Worm (Caenorhabditis elegans): ENCODE data around the gene F41H10.3.
A peak's percentile ranks its signal among the peaks of the same experiment; 100 is the strongest.

The F41H10.3 gene

ce11 chrIV:5369414-5369813 is at the start of gene F41H10.3:
F41H10.3 (plus strand) TSS chrIV:5369801.
- peak; percentile 18 for TF ChIP-seq ceh-48 (tag; optimal IDR thresholded peaks at IDR 0.05)
- no peak for TF ChIP-seq mec-3 (tag; optimal IDR thresholded peaks at IDR 0.05; ENCODE audit: borderline replicate concordance)
- no peak for TF ChIP-seq ceh-45 (GFP tag; IDR thresholded peaks at IDR 0.05)

ce11 chrIV:5326144-5326543 is 43.5 kb upstream of the F41H10.3 start, which contains the start of gene Y4C6B.4:
Y4C6B.4 (plus strand) TSS chrIV:5326444.
- TF ChIP-seq rnt-1 (tag; optimal IDR thresholded peaks at IDR 0.05) (no peak), T23F11.4 (GFP tag; optimal IDR thresholded peaks at IDR 0.05) (no peak), sdc-2 (tag; optimal IDR thresholded peaks at IDR 0.05) (no peak), ceh-30 (tag; optimal IDR thresholded peaks at IDR 0.05) (no peak), dmd-4 (tag; optimal IDR thresholded peaks at IDR 0.05; ENCODE audit: borderline replicate concordance) (no peak), K09A11.1 (tag; optimal IDR thresholded peaks at IDR 0.05; ENCODE audit: insufficient read depth) (no peak), dve-1 (tag; optimal IDR thresholded peaks at IDR 0.05) (no peak), lin-11 (tag; optimal IDR thresholded peaks at IDR 0.05) (no peak), eyg-1 (tag; optimal IDR thresholded peaks at IDR 0.05) (no peak), C08G9.2 (tag; optimal IDR thresholded peaks at IDR 0.05) (no peak), pqm-1 (tag; optimal IDR thresholded peaks at IDR 0.05) (no peak), pros-1 (tag; optimal IDR thresholded peaks at IDR 0.05) (no peak), gmeb-2 (tag; optimal IDR thresholded peaks at IDR 0.05) (no peak)

DNA sequence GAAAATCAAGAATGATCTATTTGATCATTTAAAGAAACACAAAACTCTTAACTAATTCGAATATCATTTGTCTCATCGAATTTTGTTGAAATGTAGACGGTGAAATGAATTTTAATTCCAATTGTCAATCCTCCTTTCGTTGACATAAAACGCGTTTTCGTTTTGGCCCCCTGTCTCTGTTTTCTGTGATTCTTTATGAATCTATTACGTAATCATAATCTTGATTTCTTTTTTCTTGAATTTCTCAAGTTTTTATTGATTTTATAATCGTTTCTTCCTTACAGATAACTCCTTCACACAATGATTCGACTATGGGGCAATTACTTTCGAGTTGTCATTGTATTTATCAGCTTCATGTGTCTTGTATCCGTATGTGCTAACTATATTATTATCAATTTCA is 37.4 kb upstream of the F41H10.3 start, which contains the start of gene Y4C6B.3:
Gene Y4C6B.3 (plus strand): TSS at position 301 of the 400 bp plus-strand sequence.
- TF ChIP-seq elt-2 (tag; optimal IDR thresholded peaks at IDR 0.05) (no peak), gmeb-2 (tag; optimal IDR thresholded peaks at IDR 0.05) (no peak), che-1 (tag; optimal IDR thresholded peaks at IDR 0.05) (no peak), unc-55 (GFP tag; optimal IDR thresholded peaks at IDR 0.05) (no peak), unc-86 (tag; optimal IDR thresholded peaks at IDR 0.05) (no peak), K02D7.2 (tag; optimal IDR thresholded peaks at IDR 0.05) (no peak), sox-2 (GFP tag; IDR thresholded peaks at IDR 0.05) (no peak)

DNA sequence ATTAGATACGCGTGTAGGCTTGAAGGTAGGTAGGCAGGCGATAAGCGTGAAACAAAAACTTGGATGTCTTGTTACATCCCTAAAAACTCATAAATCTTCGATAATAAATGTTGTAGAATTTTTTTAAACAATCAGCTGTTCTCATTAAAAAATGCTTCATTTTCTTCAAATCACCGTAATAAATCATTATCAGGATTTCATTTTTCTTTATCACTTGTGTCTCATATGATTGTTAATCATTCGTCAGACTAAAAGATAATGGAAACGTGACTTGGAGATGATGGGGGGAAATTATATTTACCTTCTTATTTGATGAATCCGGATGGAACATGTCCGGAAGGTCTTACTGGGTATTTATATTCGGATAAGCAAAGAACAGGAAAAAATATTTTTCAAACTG is 36.1 kb upstream of the F41H10.3 start:
- TF ChIP-seq elt-2 (tag; optimal IDR thresholded peaks at IDR 0.05) (peak; percentile 4), mec-3 (tag; optimal IDR thresholded peaks at IDR 0.05; ENCODE audit: borderline replicate concordance) (no peak)

DNA sequence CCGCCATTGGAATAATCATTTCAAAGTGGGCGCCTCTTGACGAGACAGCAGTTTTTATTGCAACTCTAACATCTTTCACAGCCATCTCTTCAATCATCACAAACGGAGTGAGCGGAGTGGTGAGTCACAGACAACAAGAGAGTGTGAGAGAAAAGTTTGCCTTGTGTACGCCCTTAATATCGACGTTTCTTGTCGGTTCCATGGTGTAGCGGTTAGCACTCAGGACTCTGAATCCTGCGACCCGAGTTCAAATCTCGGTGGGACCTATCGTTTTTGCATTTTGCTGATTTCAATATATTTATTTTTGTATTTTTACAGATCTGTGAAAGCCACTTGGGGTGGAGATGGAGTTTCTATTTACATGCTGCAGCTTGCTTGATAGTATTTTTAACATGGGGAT is 35.1 kb upstream of the F41H10.3 start:
- TF ChIP-seq npax-4 (tag; optimal IDR thresholded peaks at IDR 0.05), result no peak
- peak; percentile 17 for TF ChIP-seq K02D7.2 (tag; optimal IDR thresholded peaks at IDR 0.05)
- peak; percentile 78 for TF ChIP-seq gmeb-2 (tag; optimal IDR thresholded peaks at IDR 0.05)
- TF ChIP-seq lim-6 (tag; optimal IDR thresholded peaks at IDR 0.05), result no peak
- TF ChIP-seq sox-2 (GFP tag; IDR thresholded peaks at IDR 0.05), result peak; percentile 22; the same call in 1 of the 2 replicates
- TF ChIP-seq ceh-9 (tag; optimal IDR thresholded peaks at IDR 0.05), result no peak
- TF ChIP-seq odd-2 (tag; optimal IDR thresholded peaks at IDR 0.05), result no peak
- TF ChIP-seq elt-4 (tag; optimal IDR thresholded peaks at IDR 0.05), result no peak
- no peak for TF ChIP-seq C38D4.7 (GFP tag; optimal IDR thresholded peaks at IDR 0.05)
- peak; percentile 73 for TF ChIP-seq sox-4 (tag; optimal IDR thresholded peaks at IDR 0.05)
- peak; percentile 27 for TF ChIP-seq ceh-2 (tag; optimal IDR thresholded peaks at IDR 0.05)
- no peak for TF ChIP-seq pat-9 (tag; optimal IDR thresholded peaks at IDR 0.05)
- TF ChIP-seq pros-1 (tag; optimal IDR thresholded peaks at IDR 0.05), result no peak
- peak; percentile 45 for TF ChIP-seq tbx-2 (tag; optimal IDR thresholded peaks at IDR 0.05)
- peak; percentile 3 for TF ChIP-seq pqm-1 (tag; optimal IDR thresholded peaks at IDR 0.05)
- TF ChIP-seq syd-9 (tag; optimal IDR thresholded peaks at IDR 0.05), result peak; percentile 8
- TF ChIP-seq ceh-19 (GFP tag; optimal IDR thresholded peaks at IDR 0.05), result peak; percentile 63
- no peak for TF ChIP-seq pha-4 (tag; optimal IDR thresholded peaks at IDR 0.05)
- TF ChIP-seq ceh-48 (tag; optimal IDR thresholded peaks at IDR 0.05), result no peak
- TF ChIP-seq Y22D7AL.16 (tag; optimal IDR thresholded peaks at IDR 0.05), result peak; percentile 63
- TF ChIP-seq ceh-18 (tag; optimal IDR thresholded peaks at IDR 0.05), result peak; percentile 42
- TF ChIP-seq unc-3 (GFP tag; conservative IDR thresholded peaks at IDR 0.05), result 0 out of 2 replicates have a peak, but pooled peaks have one; percentile 41
- no peak for TF ChIP-seq unc-3 (tag; optimal IDR thresholded peaks at IDR 0.05)
- TF ChIP-seq zip-5 (tag; optimal IDR thresholded peaks at IDR 0.05), result peak; percentile 0
- peak; percentile 22 for TF ChIP-seq nhr-232 (tag; optimal IDR thresholded peaks at IDR 0.05)
- no peak for TF ChIP-seq hlh-30 (tag; optimal IDR thresholded peaks at IDR 0.05; ENCODE audit: insufficient read depth)
- no peak for TF ChIP-seq madf-2 (tag; optimal IDR thresholded peaks at IDR 0.05)
- TF ChIP-seq hlh-6 (tag; optimal IDR thresholded peaks at IDR 0.05), result no peak
- TF ChIP-seq ceh-45 (GFP tag; IDR thresholded peaks at IDR 0.05), result 0 out of 2 replicates have a peak, but pooled peaks have one; percentile 64
